Worm (Caenorhabditis elegans) whole organism, L2 larva: ENCODE data around the gene srbc-57.

Experiments
- F13H6.1 ChIP-seq: sonication (generic microtip); optimal IDR thresholded peaks from 2 replicates; lab custom pipeline; 2016; ENCODE audit warnings: missing genetic modification characterization, missing compliant biosample characterization
- R02D3.7 ChIP-seq: fragments of 150-350 bp; optimal IDR thresholded peaks from 2 replicates; lab custom pipeline; 2014; ENCODE audit warnings: missing biosample characterization, missing genetic modification characterization
- alr-1 ChIP-seq: fragments of 150-350 bp; optimal IDR thresholded peaks from 2 replicates; lab custom pipeline; 2014; ENCODE audit warnings: missing biosample characterization, missing genetic modification characterization
- ama-1 ChIP-seq: fragments of 150-350 bp; optimal IDR thresholded peaks from 2 replicates; lab custom pipeline; 2018; ENCODE audit warnings: inconsistent platforms
- blmp-1 ChIP-seq: sonication (generic microtip); optimal IDR thresholded peaks from 2 replicates; lab custom pipeline; 2017; ENCODE audit warnings: missing genetic modification characterization, mild to moderate bottlenecking, missing compliant biosample characterization, antibody characterized with exemption, moderate library complexity; ENCODE audit not compliant: insufficient read depth
- dmd-4 ChIP-seq: sonication (generic microtip); optimal IDR thresholded peaks from 2 replicates; lab custom pipeline; 2017; ENCODE audit warnings: missing biosample characterization, missing genetic modification characterization
- lin-13 ChIP-seq: fragments of 150-350 bp; optimal IDR thresholded peaks from 2 replicates; lab custom pipeline; 2014; ENCODE audit warnings: missing biosample characterization, missing genetic modification reagents, missing genetic modification characterization
- lsy-2 ChIP-seq, 2 experiments: fragments of 150-350 bp in 1 of 2; sonication (generic microtip) in 1 of 2; optimal IDR thresholded peaks; 2 replicates each; lab custom pipeline; 2014 to 2017; ENCODE audit warnings: missing biosample characterization in 2 of 2, missing genetic modification characterization in 2 of 2
- unc-39 ChIP-seq: fragments of 150-350 bp; optimal IDR thresholded peaks from 2 replicates; lab custom pipeline; 2014; ENCODE audit warnings: missing biosample characterization, missing genetic modification characterization
- ztf-11 ChIP-seq: sonication (generic microtip); optimal IDR thresholded peaks from 2 replicates; lab custom pipeline; 2017; ENCODE audit warnings: missing biosample characterization, missing genetic modification characterization

DNA sequence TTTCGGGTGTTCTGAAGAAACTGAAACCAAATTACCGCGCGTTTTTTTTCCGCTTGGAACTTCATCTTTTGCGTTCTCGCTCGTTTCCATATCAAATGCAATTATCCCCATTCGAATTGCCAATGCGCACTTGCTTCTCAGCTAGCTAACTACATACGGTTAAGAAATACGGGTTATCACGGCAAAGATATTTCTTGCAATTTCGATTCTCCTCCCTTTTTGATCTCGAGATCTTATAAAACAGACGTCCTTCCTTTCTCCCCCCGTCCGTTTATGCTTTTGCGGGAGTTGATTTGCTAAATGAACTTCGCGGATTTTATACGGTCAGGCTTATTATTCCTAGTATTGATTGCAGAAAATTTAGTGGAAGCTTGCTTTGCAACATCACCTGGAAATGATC is 39.5 kb downstream of the srbc-57 start, which contains the start of gene B0554.4:
- TF ChIP-seq ama-1 (no peak), dmd-4 (tag; lab: Kevin White, UChicago) (no peak), alr-1 (no peak), R02D3.7 (tag; lab: Kevin White, UChicago) (no peak), F13H6.1 (tag; lab: Kevin White, UChicago) (no peak), lin-13 (no peak), ztf-11 (no peak), lsy-2 (tag; optimal IDR thresholded peaks at IDR 0.05; lab: Kevin White, UChicago) (no peak), blmp-1 (tag; lab: Kevin White, UChicago) (no peak), unc-39 (no peak)
